Worm (Caenorhabditis elegans) whole organism, L4 larva: ENCODE results near the gene F08D12.12.

Experiments used
- arid-1 ChIP-seq: fragments of 200-800 bp; sonication (Bioruptor generic); conservative IDR thresholded peaks from 2 replicates; pipeline ENCODE4 v1.3.6; 2022; ENCODE audit warnings: missing genetic modification reagents, missing genetic modification characterization, missing compliant biosample characterization
- ces-1 ChIP-seq: fragments of 150-350 bp; sonication (generic microtip); optimal IDR thresholded peaks from 4 replicates; lab custom pipeline; 2014; ENCODE audit warnings: missing biosample characterization, missing genetic modification reagents, missing genetic modification characterization
- daf-19 ChIP-seq: fragments of 200-800 bp; sonication (Bioruptor generic); conservative IDR thresholded peaks from 2 replicates; pipeline ENCODE4 v1.3.6; 2022; ENCODE audit warnings: missing genetic modification characterization, missing compliant biosample characterization
- hif-1 ChIP-seq, 2 experiments: sonication (generic microtip); optimal IDR thresholded peaks; 2 replicates each; lab custom pipeline; 2016 to 2017; ENCODE audit warnings: missing compliant biosample characterization in 2 of 2, missing genetic modification characterization in 2 of 2, missing genetic modification reagents in 2 of 2, missing genotype in 2 of 2, mild to moderate bottlenecking in 1 of 2
- lin-38 ChIP-seq: fragments of 200-800 bp; sonication (Bioruptor generic); IDR thresholded peaks from 2 replicates; pipeline ENCODE4 v1.3.6; 2022; ENCODE audit warnings: missing genetic modification reagents, missing genetic modification characterization, missing compliant biosample characterization
- lsy-2 ChIP-seq, 2 experiments: fragments of 150-350 bp in 1 of 2; sonication (generic microtip) in 1 of 2; optimal IDR thresholded peaks; 2 replicates each; lab custom pipeline; 2014 to 2017; ENCODE audit warnings: missing biosample characterization in 2 of 2, missing genetic modification characterization in 2 of 2
- madf-9 ChIP-seq: fragments of 200-800 bp; sonication (Bioruptor generic); conservative IDR thresholded peaks from 2 replicates; pipeline ENCODE4 v1.3.6; 2022; ENCODE audit warnings: missing genetic modification reagents, missing genetic modification characterization, missing compliant biosample characterization
- mdl-1 ChIP-seq, 2 experiments: fragments of 150-350 bp in 1 of 2; sonication (generic microtip) in 1 of 2; optimal IDR thresholded peaks; 2 replicates each; lab custom pipeline; 2014 to 2017; ENCODE audit warnings: missing biosample characterization in 2 of 2, missing genetic modification characterization in 2 of 2
- mep-1 ChIP-seq: fragments of 150-350 bp; sonication (generic microtip); optimal IDR thresholded peaks from 3 replicates; lab custom pipeline; 2014; ENCODE audit warnings: missing biosample characterization, missing genetic modification characterization
- nhr-237 ChIP-seq: sonication (generic microtip); optimal IDR thresholded peaks from 2 replicates; lab custom pipeline; 2017; ENCODE audit warnings: missing biosample characterization, missing genetic modification characterization
- nhr-28 ChIP-seq: fragments of 150-350 bp; optimal IDR thresholded peaks from 2 replicates; lab custom pipeline; 2014; ENCODE audit warnings: missing biosample characterization, missing genetic modification characterization
- nhr-6 ChIP-seq: fragments of 150-350 bp; optimal IDR thresholded peaks from 2 replicates; lab custom pipeline; 2014; ENCODE audit warnings: missing biosample characterization, missing genetic modification characterization
- zip-11 ChIP-seq: fragments of 200-800 bp; sonication (Bioruptor generic); IDR thresholded peaks from 2 replicates; pipeline ENCODE4 v1.3.6; 2022; ENCODE audit warnings: missing genetic modification characterization, missing compliant biosample characterization

DNA sequence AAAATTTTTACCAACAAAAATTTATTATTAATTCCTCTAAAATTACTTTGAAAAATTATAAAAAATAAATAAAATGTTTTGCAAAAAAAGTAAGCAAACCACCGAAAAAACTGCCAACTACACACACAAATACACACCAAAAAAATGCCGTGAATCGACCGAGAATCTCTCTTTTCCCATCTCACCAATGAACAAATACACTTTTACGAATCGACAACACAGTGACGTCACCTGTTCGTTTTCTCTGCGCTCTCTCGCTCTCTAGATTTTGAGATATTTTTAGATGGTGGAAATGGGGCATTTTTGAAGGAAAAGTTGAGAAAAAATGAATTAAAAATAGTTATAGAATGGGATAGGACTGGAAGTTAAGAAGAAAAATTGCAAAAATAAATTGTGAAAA is 45.2 kb upstream of the F08D12.12 start:
- TF ChIP-seq hif-1 (tag; optimal IDR thresholded peaks at IDR 0.05; lab: Kevin White, UChicago) (no peak), lin-38 (GFP tag; lab: Robert Waterston, UW) (no peak), ces-1 (GFP tag; lab: Kevin White, UChicago) (no peak), madf-9 (GFP tag; lab: Robert Waterston, UW) (no peak), zip-11 (GFP tag; lab: Robert Waterston, UW) (no peak), mdl-1 (tag; optimal IDR thresholded peaks at IDR 0.05; lab: Kevin White, UChicago) (no peak), arid-1 (GFP tag; lab: Robert Waterston, UW) (no peak), lsy-2 (tag; optimal IDR thresholded peaks at IDR 0.05; lab: Kevin White, UChicago) (peak in 1 of 2 experiments; percentile 38), nhr-6 (peak; percentile 25), nhr-28 (tag; lab: Kevin White, UChicago) (peak; percentile 53), mep-1 (tag; lab: Kevin White, UChicago) (no peak), daf-19 (GFP tag; lab: Robert Waterston, UW) (no peak), nhr-237 (no peak)
